Fruit fly (Drosophila melanogaster) whole organism, embryonic: Measurements from ENCODE around the gene Ir92a.

Experiments
- Abd-B ChIP-seq: fragments of 200-800 bp; sonication (Bioruptor generic); optimal IDR thresholded peaks from 2 replicates; lab custom pipeline; 2018; ENCODE audit warnings: missing biosample characterization, mild to moderate bottlenecking, missing genetic modification characterization, moderate library complexity
- Asciz ChIP-seq: fragments of 200-800 bp; sonication (Bioruptor generic); optimal IDR thresholded peaks from 2 replicates; lab custom pipeline; 2017; ENCODE audit warnings: missing biosample characterization, mild to moderate bottlenecking, missing genetic modification characterization, missing genetic modification reagents
- Atf-2 ChIP-seq: fragments of 200-800 bp; sonication (Bioruptor generic); optimal IDR thresholded peaks from 2 replicates; lab custom pipeline; 2016; ENCODE audit warnings: missing biosample characterization, missing genetic modification characterization
- Bteb2 ChIP-seq: fragments of 200-800 bp; sonication (Bioruptor generic); optimal IDR thresholded peaks from 2 replicates; lab custom pipeline; 2016; ENCODE audit warnings: missing biosample characterization, missing genetic modification characterization
- CG10366 ChIP-seq: fragments of 200-800 bp; sonication (Bioruptor generic); IDR thresholded peaks from 2 replicates; pipeline ENCODE4 v1.3.6; 2022; ENCODE audit warnings: missing biosample characterization, missing genetic modification characterization
- CG10959 ChIP-seq: fragments of 200-800 bp; sonication (Bioruptor generic); IDR thresholded peaks from 2 replicates; pipeline ENCODE4 v1.3.6; 2022; ENCODE audit warnings: missing biosample characterization, missing genetic modification characterization
- CG14860 ChIP-seq: fragments of 200-800 bp; sonication (Bioruptor generic); IDR thresholded peaks from 3 replicates; pipeline ENCODE4 v1.3.6; 2022; ENCODE audit warnings: missing biosample characterization, missing genetic modification characterization; ENCODE audit not compliant: partially characterized antibody
- CG15479 ChIP-seq: fragments of 200-800 bp; sonication (Bioruptor generic); optimal IDR thresholded peaks from 3 replicates; lab custom pipeline; 2019; ENCODE audit warnings: missing biosample characterization, mild to moderate bottlenecking, missing genetic modification characterization, moderate library complexity
- CG16779 ChIP-seq: fragments of 200-800 bp; sonication (Bioruptor generic); IDR thresholded peaks from 2 replicates; pipeline ENCODE4 v1.3.6; 2022; ENCODE audit warnings: missing biosample characterization, missing genetic modification characterization
- CG17385 ChIP-seq: fragments of 200-800 bp; sonication (Bioruptor generic); optimal IDR thresholded peaks from 3 replicates; lab custom pipeline; 2018; ENCODE audit warnings: missing biosample characterization, mild to moderate bottlenecking, missing genetic modification characterization
- CG33557 ChIP-seq: fragments of 200-800 bp; sonication (Bioruptor generic); optimal IDR thresholded peaks from 2 replicates; lab custom pipeline; 2019; ENCODE audit warnings: missing biosample characterization, mild to moderate bottlenecking, missing genetic modification characterization, moderate library complexity
- CG3407 ChIP-seq: fragments of 200-800 bp; sonication (Bioruptor generic); optimal IDR thresholded peaks from 2 replicates; lab custom pipeline; 2018; ENCODE audit warnings: missing biosample characterization, mild to moderate bottlenecking, missing genetic modification characterization
- CG34422 ChIP-seq: fragments of 200-800 bp; sonication (Bioruptor generic); IDR thresholded peaks from 3 replicates; pipeline ENCODE4 v1.3.6; 2022; ENCODE audit warnings: missing biosample characterization, missing genetic modification characterization
- CG4360 ChIP-seq: fragments of 200-800 bp; sonication (Bioruptor generic); IDR thresholded peaks from 2 replicates; pipeline ENCODE4 v1.3.6; 2022; ENCODE audit warnings: missing biosample characterization, missing genetic modification characterization
- CG8388 ChIP-seq: fragments of 200-800 bp; sonication (Bioruptor generic); optimal IDR thresholded peaks from 2 replicates; lab custom pipeline; 2019; ENCODE audit warnings: missing biosample characterization, mild to moderate bottlenecking, missing genetic modification characterization, moderate library complexity
- Chrac-16 ChIP-seq: fragments of 200-800 bp; sonication (Bioruptor generic); optimal IDR thresholded peaks from 3 replicates; lab custom pipeline; 2016; ENCODE audit warnings: missing biosample characterization, missing genetic modification characterization
- Deaf1 ChIP-seq: fragments of 200-800 bp; optimal IDR thresholded peaks from 3 replicates; lab custom pipeline; 2019; ENCODE audit warnings: missing biosample characterization, mild to moderate bottlenecking, missing genetic modification characterization, moderate library complexity
- Dll ChIP-seq: fragments of 200-800 bp; sonication (Bioruptor generic); IDR thresholded peaks from 4 replicates; pipeline ENCODE4 v1.3.6; 2022; ENCODE audit warnings: missing biosample characterization, missing genetic modification characterization; ENCODE audit not compliant: partially characterized antibody
- Dref ChIP-seq: fragments of 200-800 bp; sonication (Bioruptor generic); IDR thresholded peaks from 2 replicates; pipeline ENCODE4 v1.3.6; 2022; ENCODE audit warnings: missing biosample characterization, missing genetic modification characterization
- Fer1 ChIP-seq: fragments of 200-800 bp; sonication (Bioruptor generic); optimal IDR thresholded peaks from 2 replicates; lab custom pipeline; 2017; ENCODE audit warnings: missing biosample characterization, mild to moderate bottlenecking, missing genetic modification characterization
- Hr51 ChIP-seq, 2 experiments: fragments of 200-800 bp; sonication (Bioruptor generic); optimal IDR thresholded peaks; 2 replicates in 1 of 2; 3 replicates in 1 of 2; lab custom pipeline; 2016 to 2018; ENCODE audit warnings: missing biosample characterization in 2 of 2, missing genetic modification characterization in 2 of 2, mild to moderate bottlenecking in 1 of 2, moderate library complexity in 1 of 2
- Hr78 ChIP-seq, 2 experiments: fragments of 200-800 bp in 1 of 2; fragments of >200 bp in 1 of 2; sonication (Bioruptor generic) in 1 of 2; optimal IDR thresholded peaks; 2 replicates each; lab custom pipeline; 2017 to 2019; ENCODE audit warnings: missing biosample characterization in 2 of 2, missing genetic modification characterization in 2 of 2, mild to moderate bottlenecking in 1 of 2, moderate library complexity in 1 of 2
- Max ChIP-seq: fragments of 200-800 bp; sonication (Bioruptor generic); optimal IDR thresholded peaks from 2 replicates; lab custom pipeline; 2016; ENCODE audit warnings: missing biosample characterization, mild to moderate bottlenecking, missing genetic modification characterization
- Opbp ChIP-seq: fragments of 200-800 bp; sonication (Bioruptor generic); IDR thresholded peaks from 3 replicates; pipeline ENCODE4 v1.3.6; 2022; ENCODE audit warnings: missing biosample characterization, missing genetic modification characterization; ENCODE audit not compliant: partially characterized antibody
- Rfx ChIP-seq: fragments of 200-800 bp; sonication (Bioruptor generic); IDR thresholded peaks from 2 replicates; pipeline ENCODE4 v1.3.6; 2022; ENCODE audit warnings: missing biosample characterization, missing genetic modification characterization
- Trl ChIP-seq, 3 experiments: fragments of >200 bp in 2 of 3; fragments of 200-800 bp in 1 of 3; sonication (Bioruptor generic) in 1 of 3; optimal IDR thresholded peaks; 2 replicates in 1 of 3; 3 replicates in 2 of 3; lab custom pipeline; 2016 to 2017; ENCODE audit warnings: missing biosample characterization in 1 of 3, missing genetic modification characterization in 1 of 3
- Usf ChIP-seq: fragments of 200-800 bp; sonication (Bioruptor generic); optimal IDR thresholded peaks from 2 replicates; lab custom pipeline; 2017; ENCODE audit warnings: missing genotype, missing biosample characterization, missing genetic modification characterization
- amos ChIP-seq: fragments of 200-800 bp; sonication (Bioruptor generic); IDR thresholded peaks from 2 replicates; pipeline ENCODE4 v1.3.6; 2022; ENCODE audit warnings: missing biosample characterization, missing genetic modification characterization; ENCODE audit not compliant: partially characterized antibody
- aop ChIP-seq: fragments of 200-800 bp; sonication (Bioruptor generic); IDR thresholded peaks from 2 replicates; pipeline ENCODE4 v1.3.6; 2022; ENCODE audit warnings: missing biosample characterization, missing genetic modification characterization
- ara ChIP-seq: fragments of 200-800 bp; sonication (Bioruptor generic); IDR thresholded peaks from 2 replicates; pipeline ENCODE4 v1.3.6; 2022; ENCODE audit warnings: missing biosample characterization, missing genetic modification characterization
- cad ChIP-seq: fragments of >200 bp; optimal IDR thresholded peaks from 2 replicates; lab custom pipeline; 2017; ENCODE audit warnings: missing biosample characterization, missing genetic modification characterization
- caup ChIP-seq: fragments of 200-800 bp; sonication (Bioruptor generic); optimal IDR thresholded peaks from 3 replicates; lab custom pipeline; 2017; ENCODE audit warnings: missing biosample characterization, mild to moderate bottlenecking, missing genetic modification characterization, moderate library complexity; ENCODE audit not compliant: severe bottlenecking
- fd102C ChIP-seq: fragments of 200-800 bp; sonication (Bioruptor generic); optimal IDR thresholded peaks from 2 replicates; lab custom pipeline; 2018; ENCODE audit warnings: missing biosample characterization, mild to moderate bottlenecking, missing genetic modification characterization, moderate library complexity
- gcm ChIP-seq: fragments of 200-800 bp; sonication (Bioruptor generic); optimal IDR thresholded peaks from 2 replicates; lab custom pipeline; 2019; ENCODE audit warnings: missing biosample characterization, mild to moderate bottlenecking, missing genetic modification characterization, moderate library complexity
- gsb ChIP-seq: fragments of 200-800 bp; sonication (Bioruptor generic); IDR thresholded peaks from 2 replicates; pipeline ENCODE4 v1.3.6; 2022; ENCODE audit warnings: missing biosample characterization, missing genetic modification characterization
- hth ChIP-seq: fragments of >200 bp; optimal IDR thresholded peaks from 2 replicates; lab custom pipeline; 2017; ENCODE audit warnings: inconsistent platforms
- lmd ChIP-seq: fragments of 200-800 bp; sonication (Bioruptor generic); IDR thresholded peaks from 2 replicates; pipeline ENCODE4 v1.3.6; 2022; ENCODE audit warnings: missing biosample characterization, missing genetic modification characterization
- mld ChIP-seq: fragments of 200-800 bp; sonication (Bioruptor generic); IDR thresholded peaks from 3 replicates; pipeline ENCODE4 v1.3.6; 2022; ENCODE audit warnings: missing biosample characterization, missing genetic modification characterization; ENCODE audit not compliant: partially characterized antibody
- nmo ChIP-seq: fragments of 200-800 bp; sonication (Bioruptor generic); optimal IDR thresholded peaks from 2 replicates; lab custom pipeline; 2018; ENCODE audit warnings: missing biosample characterization, mild to moderate bottlenecking, missing genetic modification characterization, moderate library complexity
- otp ChIP-seq: fragments of 200-800 bp; sonication (Bioruptor generic); IDR thresholded peaks from 3 replicates; pipeline ENCODE4, ENCODE4 v1.3.6; 2022; ENCODE audit warnings: missing biosample characterization, missing genetic modification characterization
- p53 ChIP-seq: fragments of 200-800 bp; sonication (Bioruptor generic); optimal IDR thresholded peaks from 2 replicates; lab custom pipeline; 2016; ENCODE audit warnings: missing biosample characterization, missing genetic modification characterization
- psq ChIP-seq: fragments of 200-800 bp; sonication (Bioruptor generic); optimal IDR thresholded peaks from 2 replicates; lab custom pipeline; 2017; ENCODE audit warnings: missing biosample characterization, missing genetic modification characterization
- sens ChIP-seq: fragments of 200-800 bp; sonication (Bioruptor generic); peaks from one replicate; lab custom pipeline; 2016; ENCODE audit warnings: missing biosample characterization, missing genetic modification characterization
- slou ChIP-seq: fragments of 200-800 bp; sonication (Bioruptor generic); optimal IDR thresholded peaks from 3 replicates; lab custom pipeline; 2016; ENCODE audit warnings: missing biosample characterization, missing genetic modification characterization
- tap ChIP-seq: fragments of 200-800 bp; optimal IDR thresholded peaks from 3 replicates; lab custom pipeline; 2019; ENCODE audit warnings: missing biosample characterization, mild to moderate bottlenecking, missing genetic modification characterization, moderate library complexity
- tll ChIP-seq, 2 experiments: fragments of 200-800 bp in 1 of 2; fragments of >200 bp in 1 of 2; sonication (Bioruptor generic) in 1 of 2; optimal IDR thresholded peaks; 2 replicates each; lab custom pipeline; 2017 to 2019; ENCODE audit warnings: missing biosample characterization in 2 of 2, missing genetic modification characterization in 2 of 2, mild to moderate bottlenecking in 1 of 2, moderate library complexity in 1 of 2
- tx ChIP-seq: fragments of 200-800 bp; sonication (Bioruptor generic); optimal IDR thresholded peaks from 2 replicates; lab custom pipeline; 2016; ENCODE audit warnings: missing biosample characterization, missing genetic modification characterization
- vvl ChIP-seq: fragments of 200-800 bp; sonication (Bioruptor generic); IDR thresholded peaks from 2 replicates; pipeline ENCODE4 v1.3.6; 2022; ENCODE audit warnings: missing biosample characterization, missing genetic modification characterization
- zen ChIP-seq: fragments of 200-800 bp; sonication (Bioruptor generic); optimal IDR thresholded peaks from 3 replicates; lab custom pipeline; 2018; ENCODE audit warnings: missing biosample characterization, mild to moderate bottlenecking, missing genetic modification characterization, moderate library complexity
- zf30C ChIP-seq: fragments of 200-800 bp; sonication (Bioruptor generic); optimal IDR thresholded peaks from 3 replicates; lab custom pipeline; 2018; ENCODE audit warnings: missing biosample characterization, mild to moderate bottlenecking, missing genetic modification characterization

Ir92a gene

DNA sequence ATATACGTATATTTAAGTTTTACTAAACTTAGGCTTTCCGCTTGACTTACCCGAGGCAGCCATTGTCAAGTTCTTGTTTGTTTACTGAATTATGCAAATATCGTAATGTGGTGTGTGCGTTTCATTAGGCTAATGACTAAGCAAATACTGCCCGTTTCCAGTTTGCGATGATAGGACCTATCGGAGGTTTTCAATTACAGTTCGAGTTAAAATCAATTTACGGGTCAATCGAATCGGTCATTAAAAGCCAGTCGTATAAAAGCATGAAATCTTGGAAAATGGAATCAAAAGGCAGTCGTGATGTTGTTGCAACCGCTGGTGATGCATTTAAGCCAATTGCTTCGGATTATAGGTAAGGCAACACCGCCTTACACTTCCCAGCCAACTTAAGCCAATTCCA lies at the start of gene Ir92a:
Ir92a (plus strand) TSS at position 301 of the 400 bp plus-strand sequence.
- TF ChIP-seq psq (GFP tag; lab: Kevin White, UChicago) (no peak), Dll (no peak), Rfx (no peak), CG34422 (no peak), Atf-2 (no peak), Abd-B (GFP tag; lab: Kevin White, UChicago) (no peak), gcm (GFP tag; lab: Kevin White, UChicago) (no peak), CG17385 (GFP tag; lab: Kevin White, UChicago) (no peak), CG10959 (GFP tag; lab: Robert Waterston, UW) (no peak), lmd (GFP tag; lab: Robert Waterston, UW) (no peak), slou (GFP tag; lab: Kevin White, UChicago) (no peak), Hr51 (GFP tag; optimal IDR thresholded peaks at IDR 0.05; lab: Kevin White, UChicago) (no peak), tx (GFP tag; lab: Kevin White, UChicago) (no peak), CG14860 (GFP tag; lab: Robert Waterston, UW) (no peak), amos (no peak), Usf (GFP tag; lab: Kevin White, UChicago) (no peak), CG8388 (no peak), zf30C (GFP tag; lab: Kevin White, UChicago) (no peak), gsb (GFP tag; lab: Robert Waterston, UW) (no peak)
- TF ChIP-seq, all 482 proteins: peak for 0

DNA sequence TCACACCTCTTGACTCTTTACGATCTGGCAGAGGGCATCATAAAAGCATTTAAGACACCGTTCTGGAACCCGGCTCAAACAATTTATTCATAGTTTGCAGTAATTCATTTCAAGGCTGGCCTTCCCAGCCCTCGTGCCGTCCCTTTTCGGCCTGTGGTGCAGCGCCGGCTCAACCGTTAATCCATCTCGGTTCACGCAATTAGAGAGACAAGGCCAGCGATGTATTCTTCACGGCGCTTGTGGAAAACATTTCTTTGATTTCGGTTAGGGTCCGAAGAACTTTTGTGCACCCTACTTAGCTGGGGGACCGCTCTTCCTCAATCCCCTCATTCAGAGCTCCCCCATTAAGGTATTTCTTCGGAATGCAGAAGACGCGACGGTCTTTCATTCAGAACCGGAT lies 47.7 kb upstream of the Ir92a start:
- peak in 1 of 2 experiments; percentile 86 for TF ChIP-seq Hr78 (GFP tag; optimal IDR thresholded peaks at IDR 0.05; lab: Kevin White, UChicago)
- TF ChIP-seq Max (GFP tag; lab: Kevin White, UChicago), result no peak
- peak; percentile 33; the same call in 1 of the 2 replicates for TF ChIP-seq vvl (GFP tag; lab: Robert Waterston, UW)
- TF ChIP-seq aop, result no peak
- TF ChIP-seq CG16779 (GFP tag; lab: Robert Waterston, UW), result no peak
- no peak for TF ChIP-seq Opbp (GFP tag; lab: Robert Waterston, UW)
- no peak for TF ChIP-seq CG8388
- TF ChIP-seq mld (GFP tag; lab: Robert Waterston, UW), result no peak
- no peak for TF ChIP-seq Trl (optimal IDR thresholded peaks at IDR 0.05; lab: Kevin White, UChicago)
- TF ChIP-seq Trl (GFP tag; optimal IDR thresholded peaks at IDR 0.05; lab: Kevin White, UChicago), result no peak
- no peak for TF ChIP-seq CG4360 (GFP tag; lab: Robert Waterston, UW)
- TF ChIP-seq otp (GFP tag; lab: Robert Waterston, UW), result no peak
- TF ChIP-seq zen, result peak; percentile 81
- TF ChIP-seq caup (GFP tag; lab: Kevin White, UChicago), result no peak
- no peak for TF ChIP-seq ara
- no peak for TF ChIP-seq Asciz (GFP tag; lab: Kevin White, UChicago)
- TF ChIP-seq Dref (GFP tag; lab: Robert Waterston, UW), result no peak
- no peak for TF ChIP-seq Fer1 (GFP tag; lab: Kevin White, UChicago)
- no peak for TF ChIP-seq nmo
- TF ChIP-seq CG15479 (GFP tag; lab: Kevin White, UChicago), result peak; percentile 43
- TF ChIP-seq sens (GFP tag; lab: Kevin White, UChicago), result no peak
- TF ChIP-seq fd102C (GFP tag; lab: Kevin White, UChicago), result no peak
- TF ChIP-seq p53 (GFP tag; lab: Kevin White, UChicago), result no peak
- TF ChIP-seq Bteb2, result no peak
- TF ChIP-seq CG33557 (GFP tag; lab: Kevin White, UChicago), result no peak
- peak; percentile 98 for TF ChIP-seq cad
- peak in 1 of 2 experiments; percentile 86 for TF ChIP-seq tll (GFP tag; optimal IDR thresholded peaks at IDR 0.05; lab: Kevin White, UChicago)
- no peak for TF ChIP-seq CG3407 (GFP tag; lab: Kevin White, UChicago)
- no peak for TF ChIP-seq Deaf1 (tag; lab: Kevin White, UChicago)
- TF ChIP-seq hth, result no peak
- no peak for TF ChIP-seq tap (tag; lab: Kevin White, UChicago)
- no peak for TF ChIP-seq Chrac-16
- no peak for TF ChIP-seq CG10366
